Worm (Caenorhabditis elegans) whole organism, midembryonic: ENCODE data around the gene clec-25.

Experiments used
- T22C8.4 ChIP-seq: fragments of 200-800 bp; sonication (Bioruptor generic); IDR thresholded peaks from 2 replicates; pipeline ENCODE4 v1.3.6; 2022; ENCODE audit warnings: missing genetic modification characterization, missing compliant biosample characterization
- cog-1 ChIP-seq: sonication (generic microtip); optimal IDR thresholded peaks from 2 replicates; lab custom pipeline; 2016; ENCODE audit warnings: missing genetic modification characterization, missing compliant biosample characterization
- flt-1 ChIP-seq: fragments of 200-800 bp; sonication (Bioruptor generic); IDR thresholded peaks from 2 replicates; pipeline ENCODE4 v1.3.6; 2022; ENCODE audit warnings: missing genetic modification characterization, missing compliant biosample characterization
- klf-2 ChIP-seq: fragments of 200-800 bp; sonication (Bioruptor generic); conservative IDR thresholded peaks from 2 replicates; pipeline ENCODE4 v1.3.6; 2022; ENCODE audit warnings: missing genetic modification reagents, missing genetic modification characterization, missing compliant biosample characterization
- med-1 ChIP-seq: sonication (generic microtip); optimal IDR thresholded peaks from 2 replicates; lab custom pipeline; 2017; ENCODE audit warnings: missing genetic modification characterization, mild to moderate bottlenecking, missing compliant biosample characterization, antibody characterized with exemption, missing genetic modification reagents; ENCODE audit not compliant: insufficient read depth
- ref-1 ChIP-seq: fragments of 200-800 bp; sonication (Bioruptor generic); conservative IDR thresholded peaks from 2 replicates; pipeline ENCODE4 v1.3.6; 2022; ENCODE audit warnings: missing genetic modification reagents, missing genetic modification characterization, missing compliant biosample characterization
- tab-1 ChIP-seq: fragments of 200-800 bp; sonication (Bioruptor generic); IDR thresholded peaks from 2 replicates; pipeline ENCODE4 v1.3.6; 2022; ENCODE audit warnings: missing genetic modification characterization, missing compliant biosample characterization
- ztf-23 ChIP-seq: fragments of 200-800 bp; sonication (Bioruptor generic); IDR thresholded peaks from 2 replicates; pipeline ENCODE4 v1.3.6; 2022; ENCODE audit warnings: missing genetic modification reagents, missing genetic modification characterization, missing compliant biosample characterization
- ztf-29 ChIP-seq: fragments of 200-800 bp; sonication (Bioruptor generic); IDR thresholded peaks from 2 replicates; pipeline ENCODE4 v1.3.6; 2022; ENCODE audit warnings: missing genetic modification reagents, missing genetic modification characterization, missing compliant biosample characterization

Gene clec-25

DNA sequence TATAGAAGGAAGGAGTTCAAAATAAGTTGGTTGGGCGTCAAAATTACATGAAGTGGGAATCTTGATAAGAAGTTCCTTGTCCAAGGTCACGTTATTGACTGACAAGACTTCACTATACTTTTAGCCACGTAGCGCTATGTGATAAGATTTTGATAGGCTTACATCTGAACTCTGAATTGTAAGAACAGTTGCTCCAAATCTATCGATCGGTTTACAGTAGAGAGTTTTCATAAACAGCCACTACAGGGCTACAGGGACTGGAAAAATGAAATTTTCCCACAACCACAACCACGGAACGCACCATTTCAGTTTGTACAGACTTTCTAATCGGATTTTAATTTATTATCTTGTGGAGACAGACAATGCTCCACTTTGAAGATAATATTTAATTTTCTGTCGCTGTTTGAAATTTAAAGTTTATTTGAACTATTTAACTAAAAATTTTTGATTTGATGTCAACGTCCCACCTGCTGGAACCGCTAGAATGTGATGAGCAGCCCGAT is 15.0 kb downstream of the clec-25 start, which contains the start of the genes clec-31 and clec-22:
Gene clec-31 (minus strand): TSS at position 101 of the 503 bp plus-strand sequence.
Gene clec-22 (plus strand): TSS at position 453 of the 503 bp plus-strand sequence.
- TF ChIP-seq T22C8.4 (GFP tag; lab: Robert Waterston, UW) (no peak), flt-1 (GFP tag; lab: Robert Waterston, UW) (no peak), med-1 (GFP tag; lab: Kevin White, UChicago) (no peak), ztf-23 (GFP tag; lab: Robert Waterston, UW) (no peak), ztf-29 (no peak), tab-1 (GFP tag; lab: Robert Waterston, UW) (no peak), ref-1 (no peak), cog-1 (tag; lab: Kevin White, UChicago) (no peak), klf-2 (no peak)

DNA sequence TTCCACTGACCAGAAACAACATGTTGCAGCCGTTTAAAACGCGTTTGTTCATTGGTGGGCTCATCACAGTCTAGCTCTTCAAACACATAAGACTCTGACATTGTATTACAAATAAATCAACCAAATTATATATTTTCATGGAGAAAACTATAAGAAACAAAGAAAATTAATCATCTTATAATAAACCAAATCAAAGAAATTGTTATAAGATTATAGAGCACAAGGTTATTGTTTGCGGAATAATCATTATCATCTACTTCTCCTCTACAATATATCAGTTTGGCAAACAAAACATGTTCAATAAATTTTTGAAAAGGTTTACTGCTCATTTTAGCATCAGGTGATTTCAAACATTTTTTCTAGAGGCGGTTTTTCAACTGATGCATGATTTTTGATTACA is 18.7 kb downstream of the clec-25 start, which contains the start of the genes clec-32 and clec-24:
Gene clec-32 (minus strand): TSS at position 101 of the 400 bp plus-strand sequence.
Gene clec-24 (plus strand): TSS at position 294 of the 400 bp plus-strand sequence.
- TF ChIP-seq med-1 (GFP tag; lab: Kevin White, UChicago) (no peak), klf-2 (no peak), ztf-29 (no peak), ztf-23 (GFP tag; lab: Robert Waterston, UW) (no peak), T22C8.4 (GFP tag; lab: Robert Waterston, UW) (no peak), cog-1 (tag; lab: Kevin White, UChicago) (no peak), flt-1 (GFP tag; lab: Robert Waterston, UW) (no peak), ref-1 (no peak), tab-1 (GFP tag; lab: Robert Waterston, UW) (no peak)

DNA sequence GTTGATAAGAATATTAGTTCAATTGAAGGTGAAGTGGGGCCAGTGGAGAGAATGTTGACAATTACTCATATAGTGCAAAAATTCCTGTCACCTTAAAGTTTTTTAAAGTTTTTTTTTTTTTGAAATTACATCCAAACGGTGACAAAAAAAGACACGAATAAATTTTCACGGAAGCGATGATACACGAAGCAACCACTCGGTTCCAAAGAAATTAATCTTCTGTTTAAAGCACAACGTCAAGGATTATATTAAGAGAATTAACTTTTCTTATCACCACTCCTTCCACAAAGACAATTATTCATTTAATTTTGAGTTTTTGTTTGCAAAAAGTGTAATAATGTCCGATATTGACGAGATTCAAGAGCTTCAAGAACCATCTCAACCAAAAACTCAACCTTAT is 22.4 kb downstream of the clec-25 start, which contains the start of gene clec-28:
Gene clec-28 (plus strand): TSS at position 301 of the 400 bp plus-strand sequence.
- TF ChIP-seq cog-1 (tag; lab: Kevin White, UChicago) = no peak

DNA sequence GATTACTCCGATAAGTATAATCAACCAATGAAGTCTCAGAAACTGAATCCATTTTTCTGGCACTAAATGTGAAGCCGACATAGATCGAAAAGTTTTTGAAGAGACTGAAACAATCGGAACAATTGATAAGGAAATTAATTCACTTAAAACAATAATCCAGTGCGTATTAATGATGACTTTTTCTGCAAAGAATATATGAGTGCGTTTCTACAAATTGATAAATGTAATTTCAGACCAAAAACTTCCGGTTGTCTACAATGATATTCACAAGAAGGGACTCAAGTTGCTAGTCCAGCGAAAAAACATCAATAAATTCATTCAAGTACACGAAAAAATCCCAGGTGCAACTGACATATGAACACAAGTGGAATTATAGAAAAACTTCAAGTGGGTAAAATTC is 26.7 kb downstream of the clec-25 start, which contains the start of gene clec-33:
Gene clec-33 (minus strand): TSS at position 101 of the 400 bp plus-strand sequence.
- no peak for TF ChIP-seq cog-1 (tag; lab: Kevin White, UChicago)
- TF ChIP-seq flt-1 (GFP tag; lab: Robert Waterston, UW) = no peak
- TF ChIP-seq tab-1 (GFP tag; lab: Robert Waterston, UW) = no peak
- no peak for TF ChIP-seq ref-1
- no peak for TF ChIP-seq T22C8.4 (GFP tag; lab: Robert Waterston, UW)
- TF ChIP-seq klf-2 = no peak
- no peak for TF ChIP-seq ztf-29
- no peak for TF ChIP-seq ztf-23 (GFP tag; lab: Robert Waterston, UW)
- no peak for TF ChIP-seq med-1 (GFP tag; lab: Kevin White, UChicago)

DNA sequence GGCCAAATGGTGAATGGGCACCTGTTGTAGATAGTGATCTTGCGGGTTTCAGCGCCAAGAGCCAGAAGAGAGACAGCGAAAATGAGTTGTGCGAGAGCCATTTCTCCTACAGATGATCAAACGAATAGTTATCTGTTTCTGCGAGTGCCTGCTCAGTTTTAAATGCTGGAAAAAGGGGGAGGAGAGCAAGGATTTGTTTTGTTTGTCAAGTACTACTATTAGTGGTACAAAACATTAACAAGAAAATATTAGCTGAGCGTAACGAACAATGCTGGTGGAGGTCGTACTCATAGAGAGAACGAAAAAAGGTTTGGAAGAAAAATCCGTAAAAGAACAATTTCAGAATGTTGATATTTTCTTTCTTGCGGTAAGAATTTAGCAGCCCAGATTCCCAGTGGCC is 28.3 kb downstream of the clec-25 start, which contains the start of gene thn-4:
Gene thn-4 (minus strand): TSS at position 101 of the 400 bp plus-strand sequence.
- TF ChIP-seq ztf-29 (no peak), ref-1 (no peak), klf-2 (no peak), tab-1 (GFP tag; lab: Robert Waterston, UW) (no peak), T22C8.4 (GFP tag; lab: Robert Waterston, UW) (no peak), cog-1 (tag; lab: Kevin White, UChicago) (no peak), ztf-23 (GFP tag; lab: Robert Waterston, UW) (no peak), flt-1 (GFP tag; lab: Robert Waterston, UW) (no peak)

DNA sequence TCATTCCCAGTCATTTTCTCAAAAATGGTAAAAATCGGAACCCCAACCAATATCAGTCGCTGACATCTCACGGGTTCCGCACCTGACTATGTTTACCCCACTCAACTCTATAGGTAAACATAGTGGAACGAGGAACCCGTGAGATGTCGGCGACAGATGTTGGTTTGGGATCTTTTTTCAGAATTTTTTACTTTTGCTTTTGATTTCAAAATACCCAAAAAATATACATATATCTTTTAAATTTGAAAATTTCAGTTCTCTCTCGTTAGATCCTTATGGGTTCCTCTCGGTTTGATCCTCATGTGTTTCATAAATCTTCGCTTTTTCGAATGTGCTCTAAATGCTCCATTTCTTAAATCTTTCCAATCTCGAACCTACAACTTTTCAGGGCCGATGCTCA is 30.6 kb downstream of the clec-25 start, which contains the start of gene srw-23:
Gene srw-23 (plus strand): TSS at position 301 of the 400 bp plus-strand sequence.
- TF ChIP-seq cog-1 (tag; lab: Kevin White, UChicago) = no peak
- no peak for TF ChIP-seq tab-1 (GFP tag; lab: Robert Waterston, UW)
- TF ChIP-seq ref-1 = no peak
- TF ChIP-seq ztf-29 = no peak
- TF ChIP-seq klf-2 = no peak
- no peak for TF ChIP-seq ztf-23 (GFP tag; lab: Robert Waterston, UW)
- TF ChIP-seq flt-1 (GFP tag; lab: Robert Waterston, UW) = no peak
- TF ChIP-seq T22C8.4 (GFP tag; lab: Robert Waterston, UW) = no peak
- TF ChIP-seq med-1 (GFP tag; lab: Kevin White, UChicago) = no peak

DNA sequence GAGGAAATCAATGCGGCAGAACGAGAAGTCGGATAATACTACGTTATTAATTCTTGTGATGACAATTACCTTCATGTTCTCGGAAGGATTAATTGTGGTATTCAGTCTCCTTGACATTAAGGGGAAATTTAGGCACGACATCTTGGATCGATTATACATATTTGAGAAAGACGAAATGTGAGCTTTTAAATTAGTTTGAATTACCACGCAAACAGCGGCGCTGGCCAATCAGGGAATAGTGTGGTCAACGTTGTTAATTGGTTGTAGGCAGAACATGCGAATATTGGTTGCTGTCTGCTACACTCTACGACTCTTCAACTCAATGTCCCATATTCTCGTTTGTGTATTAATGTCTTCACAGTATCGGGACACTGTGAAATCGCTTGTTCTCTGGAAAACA is 31.9 kb downstream of the clec-25 start, which contains the start of gene F49A5.10:
Gene F49A5.10 (plus strand): TSS at position 301 of the 400 bp plus-strand sequence.
- TF ChIP-seq klf-2 = no peak
- TF ChIP-seq med-1 (GFP tag; lab: Kevin White, UChicago) = no peak
- no peak for TF ChIP-seq ref-1
- TF ChIP-seq cog-1 (tag; lab: Kevin White, UChicago) = no peak
- no peak for TF ChIP-seq ztf-29
- no peak for TF ChIP-seq T22C8.4 (GFP tag; lab: Robert Waterston, UW)
- no peak for TF ChIP-seq flt-1 (GFP tag; lab: Robert Waterston, UW)
- no peak for TF ChIP-seq tab-1 (GFP tag; lab: Robert Waterston, UW)
- no peak for TF ChIP-seq ztf-23 (GFP tag; lab: Robert Waterston, UW)

DNA sequence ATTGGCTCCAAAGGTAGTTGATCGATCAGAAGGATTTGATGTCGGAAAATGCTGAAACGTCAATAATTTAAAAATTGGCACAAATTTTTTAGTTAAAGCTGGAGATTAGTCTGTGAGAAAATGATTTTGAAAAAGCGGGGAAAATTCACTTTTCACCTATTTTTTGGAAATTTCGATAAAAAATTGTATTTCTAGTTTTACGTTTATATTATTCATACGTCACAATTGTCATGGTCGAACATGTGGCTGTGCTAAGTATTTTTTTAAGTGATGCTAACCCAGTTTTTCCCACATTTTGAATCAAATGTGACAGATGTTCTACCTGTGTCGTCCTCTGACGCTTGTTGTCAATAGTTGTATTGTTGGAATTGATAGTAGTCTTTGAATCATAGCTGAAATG is 36.5 kb downstream of the clec-25 start:
- TF ChIP-seq T22C8.4 (GFP tag; lab: Robert Waterston, UW) (no peak), med-1 (GFP tag; lab: Kevin White, UChicago) (no peak), klf-2 (no peak), ztf-29 (no peak), cog-1 (tag; lab: Kevin White, UChicago) (no peak), flt-1 (GFP tag; lab: Robert Waterston, UW) (no peak), tab-1 (GFP tag; lab: Robert Waterston, UW) (no peak), ref-1 (no peak), ztf-23 (GFP tag; lab: Robert Waterston, UW) (no peak)

DNA sequence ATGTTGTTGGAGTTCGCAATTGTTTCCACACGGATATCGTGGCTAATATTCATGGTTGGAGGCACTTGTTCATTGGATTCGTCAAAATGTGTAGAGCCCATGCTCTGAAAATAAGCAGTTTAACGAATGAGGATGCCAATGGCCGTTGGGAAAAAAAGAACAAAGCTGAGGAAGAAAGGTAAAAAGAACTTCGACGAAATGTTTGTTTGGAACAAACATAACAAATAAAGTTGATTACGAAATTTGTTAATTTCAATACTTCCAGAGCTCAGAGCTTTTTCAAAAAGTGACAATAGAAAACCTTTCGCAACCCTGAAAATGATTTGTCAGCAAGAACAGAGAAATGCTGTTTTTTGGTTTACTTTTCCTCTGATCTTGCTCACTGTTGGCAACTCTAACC is 37.0 kb downstream of the clec-25 start, which contains the start of gene F09C6.3:
Gene F09C6.3 (minus strand): TSS at position 101 of the 400 bp plus-strand sequence.
- TF ChIP-seq klf-2 (no peak), ref-1 (no peak), med-1 (GFP tag; lab: Kevin White, UChicago) (no peak), flt-1 (GFP tag; lab: Robert Waterston, UW) (no peak), tab-1 (GFP tag; lab: Robert Waterston, UW) (no peak), ztf-29 (no peak), T22C8.4 (GFP tag; lab: Robert Waterston, UW) (no peak), ztf-23 (GFP tag; lab: Robert Waterston, UW) (no peak), cog-1 (tag; lab: Kevin White, UChicago) (no peak)
